Fruit fly (Drosophila melanogaster) whole organism, embryonic: ENCODE measurements around the gene SkpC.

Experiments
- Atf6 ChIP-seq: fragments of 200-800 bp; sonication (Bioruptor generic); IDR thresholded peaks from 2 replicates; pipeline ENCODE4 v1.3.6; 2022; ENCODE audit warnings: missing biosample characterization, missing genetic modification characterization
- Bdp1 ChIP-seq: fragments of 200-800 bp; sonication (Bioruptor generic); optimal IDR thresholded peaks from 3 replicates; lab custom pipeline; 2016; ENCODE audit warnings: missing biosample characterization, missing genetic modification characterization
- CG10209 ChIP-seq: fragments of 200-800 bp; sonication (Bioruptor generic); optimal IDR thresholded peaks from 3 replicates; lab custom pipeline; 2017; ENCODE audit warnings: missing biosample characterization, mild to moderate bottlenecking, missing genetic modification characterization, missing genetic modification reagents
- CG10267 ChIP-seq: fragments of 200-800 bp; sonication (Bioruptor generic); optimal IDR thresholded peaks from 2 replicates; lab custom pipeline; 2018; ENCODE audit warnings: missing biosample characterization, mild to moderate bottlenecking, missing genetic modification characterization, moderate library complexity
- CG11456 ChIP-seq: fragments of 200-800 bp; sonication (Bioruptor generic); IDR thresholded peaks from 3 replicates; pipeline ENCODE4 v1.3.6; 2022; ENCODE audit warnings: missing biosample characterization, missing genetic modification characterization
- CG13424 ChIP-seq: fragments of 200-800 bp; sonication (Bioruptor generic); optimal IDR thresholded peaks from 2 replicates; lab custom pipeline; 2019; ENCODE audit warnings: missing biosample characterization, mild to moderate bottlenecking, missing genetic modification characterization, moderate library complexity
- CG17385 ChIP-seq: fragments of 200-800 bp; sonication (Bioruptor generic); optimal IDR thresholded peaks from 3 replicates; lab custom pipeline; 2018; ENCODE audit warnings: missing biosample characterization, mild to moderate bottlenecking, missing genetic modification characterization
- CG17912 ChIP-seq: fragments of 200-800 bp; sonication (Bioruptor generic); optimal IDR thresholded peaks from 2 replicates; lab custom pipeline; 2018; ENCODE audit warnings: missing biosample characterization, mild to moderate bottlenecking, missing genetic modification characterization
- CG18011 ChIP-seq: fragments of 200-800 bp; sonication (Bioruptor generic); optimal IDR thresholded peaks from 2 replicates; lab custom pipeline; 2017; ENCODE audit warnings: missing biosample characterization, missing genetic modification characterization, mild to moderate bottlenecking, moderate library complexity, missing genotype
- CG31224 ChIP-seq: fragments of 200-800 bp; sonication (Bioruptor generic); IDR thresholded peaks from 2 replicates; pipeline ENCODE4 v1.3.6; 2022; ENCODE audit warnings: missing biosample characterization, missing genetic modification characterization
- CG31388 ChIP-seq: fragments of 200-800 bp; sonication (Bioruptor generic); optimal IDR thresholded peaks from 2 replicates; lab custom pipeline; 2016; ENCODE audit warnings: missing biosample characterization, missing genetic modification characterization
- CG33213 ChIP-seq: fragments of 200-800 bp; sonication (Bioruptor generic); optimal IDR thresholded peaks from 3 replicates; lab custom pipeline; 2016; ENCODE audit warnings: missing biosample characterization, missing genetic modification characterization
- CG3407 ChIP-seq: fragments of 200-800 bp; sonication (Bioruptor generic); optimal IDR thresholded peaks from 2 replicates; lab custom pipeline; 2018; ENCODE audit warnings: missing biosample characterization, mild to moderate bottlenecking, missing genetic modification characterization
- CG34224 ChIP-seq: fragments of 200-800 bp; sonication (Bioruptor generic); IDR thresholded peaks from 3 replicates; pipeline ENCODE4 v1.3.6; 2022; ENCODE audit warnings: missing biosample characterization, missing genetic modification characterization; ENCODE audit not compliant: partially characterized antibody
- CG5180 ChIP-seq: fragments of 200-800 bp; sonication (Bioruptor generic); optimal IDR thresholded peaks from 3 replicates; lab custom pipeline; 2017; ENCODE audit warnings: missing biosample characterization, missing genetic modification characterization, mild to moderate bottlenecking, moderate library complexity, missing genetic modification reagents
- CG8290 ChIP-seq, 3 experiments: fragments of 200-800 bp; sonication (Bioruptor generic); optimal IDR thresholded peaks; 2 replicates each; lab custom pipeline; 2016 to 2019; ENCODE audit warnings: missing biosample characterization in 3 of 3, missing genetic modification characterization in 3 of 3, mild to moderate bottlenecking in 2 of 3, moderate library complexity in 1 of 3
- CG8388 ChIP-seq: fragments of 200-800 bp; sonication (Bioruptor generic); optimal IDR thresholded peaks from 2 replicates; lab custom pipeline; 2019; ENCODE audit warnings: missing biosample characterization, mild to moderate bottlenecking, missing genetic modification characterization, moderate library complexity
- CkIIα-i1 ChIP-seq: fragments of 200-800 bp; sonication (Bioruptor generic); IDR thresholded peaks from 2 replicates; pipeline ENCODE4 v1.3.6; 2022; ENCODE audit warnings: missing biosample characterization, missing genetic modification characterization
- D19B ChIP-seq: fragments of 200-800 bp; sonication (Bioruptor generic); optimal IDR thresholded peaks from 2 replicates; lab custom pipeline; 2017; ENCODE audit warnings: missing biosample characterization, mild to moderate bottlenecking, missing genetic modification characterization
- Dbx ChIP-seq: fragments of 200-800 bp; sonication (Bioruptor generic); IDR thresholded peaks from 3 replicates; pipeline ENCODE4 v1.3.6; 2022; ENCODE audit warnings: missing biosample characterization, missing genetic modification characterization
- Deaf1 ChIP-seq: fragments of 200-800 bp; optimal IDR thresholded peaks from 3 replicates; lab custom pipeline; 2019; ENCODE audit warnings: missing biosample characterization, mild to moderate bottlenecking, missing genetic modification characterization, moderate library complexity
- Dfd ChIP-seq, 2 experiments: fragments of >200 bp; optimal IDR thresholded peaks; 2 replicates each; lab custom pipeline; 2017; ENCODE audit warnings: missing biosample characterization in 2 of 2, missing genetic modification characterization in 2 of 2
- E2f1 ChIP-seq: fragments of 200-800 bp; sonication (Bioruptor generic); IDR thresholded peaks from 2 replicates; pipeline ENCODE4 v1.3.6; 2022; ENCODE audit warnings: missing biosample characterization, missing genetic modification characterization
- E2f2 ChIP-seq: fragments of 200-800 bp; sonication (Bioruptor generic); IDR thresholded peaks from 2 replicates; pipeline ENCODE4 v1.3.6; 2022; ENCODE audit warnings: missing biosample characterization, missing genetic modification characterization
- ERR ChIP-seq: fragments of 200-800 bp; sonication (Bioruptor generic); optimal IDR thresholded peaks from 2 replicates; lab custom pipeline; 2016; ENCODE audit warnings: missing biosample characterization, missing genetic modification characterization
- Hey ChIP-seq: fragments of 200-800 bp; sonication (Bioruptor generic); optimal IDR thresholded peaks from 3 replicates; lab custom pipeline; 2018; ENCODE audit warnings: missing biosample characterization, mild to moderate bottlenecking, missing genetic modification characterization
- MESR4 ChIP-seq: fragments of 200-800 bp; sonication (Bioruptor generic); optimal IDR thresholded peaks from 2 replicates; lab custom pipeline; 2018; ENCODE audit warnings: missing biosample characterization, mild to moderate bottlenecking, missing genetic modification characterization, moderate library complexity
- MTF-1 ChIP-seq: fragments of 200-800 bp; sonication (Bioruptor generic); optimal IDR thresholded peaks from 2 replicates; lab custom pipeline; 2018; ENCODE audit warnings: missing biosample characterization, mild to moderate bottlenecking, missing genetic modification characterization, borderline replicate concordance
- Oli ChIP-seq: fragments of 200-800 bp; sonication (Bioruptor generic); optimal IDR thresholded peaks from 2 replicates; lab custom pipeline; 2018; ENCODE audit warnings: missing biosample characterization, mild to moderate bottlenecking, missing genetic modification characterization, moderate library complexity
- PHDP ChIP-seq: fragments of 200-800 bp; sonication (Bioruptor generic); optimal IDR thresholded peaks from 3 replicates; lab custom pipeline; 2018; ENCODE audit warnings: missing biosample characterization, mild to moderate bottlenecking, missing genetic modification characterization, moderate library complexity
- Rx ChIP-seq: fragments of 200-800 bp; sonication (Bioruptor generic); IDR thresholded peaks from 2 replicates; pipeline ENCODE4 v1.3.6; 2022; ENCODE audit warnings: missing biosample characterization, missing genetic modification characterization
- Vsx1 ChIP-seq: fragments of 200-800 bp; sonication (Bioruptor generic); optimal IDR thresholded peaks from 2 replicates; lab custom pipeline; 2017; ENCODE audit warnings: missing biosample characterization, mild to moderate bottlenecking, missing genetic modification characterization, missing genetic modification reagents
- Xrp1 ChIP-seq: fragments of 200-800 bp; sonication (Bioruptor generic); IDR thresholded peaks from 2 replicates; pipeline ENCODE4 v1.3.6; 2022; ENCODE audit warnings: missing biosample characterization, missing genetic modification characterization
- bigmax ChIP-seq: fragments of 200-800 bp; sonication (Bioruptor generic); optimal IDR thresholded peaks from 2 replicates; lab custom pipeline; 2018; ENCODE audit warnings: missing biosample characterization, mild to moderate bottlenecking, missing genetic modification characterization
- disco-r ChIP-seq: fragments of 200-800 bp; sonication (Bioruptor generic); optimal IDR thresholded peaks from 2 replicates; lab custom pipeline; 2016; ENCODE audit warnings: missing biosample characterization, missing genetic modification characterization
- dysf ChIP-seq: fragments of 200-800 bp; sonication (Bioruptor generic); IDR thresholded peaks from 3 replicates; pipeline ENCODE4 v1.3.6; 2022; ENCODE audit warnings: missing biosample characterization, missing genetic modification characterization
- eyg ChIP-seq: fragments of 200-800 bp; sonication (Bioruptor generic); optimal IDR thresholded peaks from 3 replicates; lab custom pipeline; 2016; ENCODE audit warnings: missing biosample characterization, missing genetic modification characterization
- gfzf ChIP-seq: fragments of 200-800 bp; sonication (Bioruptor generic); optimal IDR thresholded peaks from 2 replicates; lab custom pipeline; 2016; ENCODE audit warnings: missing biosample characterization, mild to moderate bottlenecking, missing genetic modification characterization, moderate library complexity
- hth ChIP-seq: fragments of >200 bp; optimal IDR thresholded peaks from 2 replicates; lab custom pipeline; 2017; ENCODE audit warnings: inconsistent platforms
- nom ChIP-seq: fragments of 200-800 bp; sonication (Bioruptor generic); optimal IDR thresholded peaks from 2 replicates; lab custom pipeline; 2017; ENCODE audit warnings: missing biosample characterization, missing genetic modification characterization, mild to moderate bottlenecking, moderate library complexity, missing genetic modification reagents
- oc ChIP-seq: fragments of 200-800 bp; sonication (Bioruptor generic); optimal IDR thresholded peaks from 2 replicates; lab custom pipeline; 2018; ENCODE audit warnings: missing biosample characterization, mild to moderate bottlenecking, missing genetic modification characterization, moderate library complexity
- pum ChIP-seq: fragments of 200-800 bp; sonication (Bioruptor generic); optimal IDR thresholded peaks from 2 replicates; lab custom pipeline; 2016; ENCODE audit warnings: missing biosample characterization, missing genetic modification characterization
- salm ChIP-seq: fragments of 200-800 bp; sonication (Bioruptor generic); optimal IDR thresholded peaks from 2 replicates; lab custom pipeline; 2018; ENCODE audit warnings: missing biosample characterization, mild to moderate bottlenecking, missing genetic modification characterization
- scrt ChIP-seq: fragments of 200-800 bp; sonication (Bioruptor generic); optimal IDR thresholded peaks from 2 replicates; lab custom pipeline; 2018; ENCODE audit warnings: missing biosample characterization, mild to moderate bottlenecking, missing genetic modification characterization, moderate library complexity
- slou ChIP-seq: fragments of 200-800 bp; sonication (Bioruptor generic); optimal IDR thresholded peaks from 3 replicates; lab custom pipeline; 2016; ENCODE audit warnings: missing biosample characterization, missing genetic modification characterization
- tio ChIP-seq: fragments of 200-800 bp; sonication (Bioruptor generic); optimal IDR thresholded peaks from 2 replicates; lab custom pipeline; 2017; ENCODE audit warnings: missing biosample characterization, missing genetic modification characterization, inconsistent platforms
- twi ChIP-seq: fragments of 200-800 bp; optimal IDR thresholded peaks from 2 replicates; lab custom pipeline; 2019; ENCODE audit warnings: missing biosample characterization, mild to moderate bottlenecking, missing genetic modification characterization, moderate library complexity
- unc-4 ChIP-seq: fragments of 200-800 bp; sonication (Bioruptor generic); IDR thresholded peaks from 2 replicates; pipeline ENCODE4 v1.3.6; 2022; ENCODE audit warnings: missing biosample characterization, missing genetic modification characterization; ENCODE audit not compliant: partially characterized antibody
- zf30C ChIP-seq: fragments of 200-800 bp; sonication (Bioruptor generic); optimal IDR thresholded peaks from 3 replicates; lab custom pipeline; 2018; ENCODE audit warnings: missing biosample characterization, mild to moderate bottlenecking, missing genetic modification characterization
- zfh2 ChIP-seq: fragments of 200-800 bp; sonication (Bioruptor generic); optimal IDR thresholded peaks from 2 replicates; lab custom pipeline; 2016; ENCODE audit warnings: missing biosample characterization, missing genetic modification characterization

SkpC gene

DNA sequence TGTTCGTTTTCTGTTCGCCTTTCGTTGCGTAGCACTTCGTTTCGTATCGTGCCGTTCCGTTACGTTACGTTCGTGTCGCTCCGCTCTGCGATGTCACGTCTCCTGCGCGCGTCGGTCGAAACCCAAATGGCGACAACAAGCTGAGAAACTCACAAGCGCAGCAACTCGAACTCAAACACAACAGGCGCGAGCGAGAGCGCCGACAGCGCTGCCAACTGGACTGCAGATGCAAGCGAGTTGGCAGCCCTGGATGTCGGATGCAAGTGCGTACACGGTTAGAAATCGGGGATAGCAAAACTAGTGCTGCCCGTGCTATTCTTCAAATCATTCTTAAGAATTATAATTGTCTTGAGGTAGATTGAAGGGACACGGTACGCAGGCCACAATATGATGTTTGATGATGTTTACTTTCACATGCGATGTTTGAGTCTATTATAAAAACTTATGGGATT is 32.5 kb downstream of the SkpC start (continued):
- peak; percentile 25 for TF ChIP-seq oc (tag; lab: Kevin White, UChicago)
- TF ChIP-seq CG5180 (GFP tag; lab: Kevin White, UChicago): peak; percentile 99
- TF ChIP-seq CG34224 (GFP tag; lab: Robert Waterston, UW): peak; percentile 53
- peak; percentile 68 for TF ChIP-seq CG13424 (tag; lab: Kevin White, UChicago)
- TF ChIP-seq E2f1: peak; percentile 65
- no peak for TF ChIP-seq hth (lab: Kevin White, UChicago)
- TF ChIP-seq E2f2: peak; percentile 65
- TF ChIP-seq zf30C (GFP tag; lab: Kevin White, UChicago): peak; percentile 99
- peak; percentile 36; the same call in 1 of the 2 replicates for TF ChIP-seq unc-4 (GFP tag; lab: Robert Waterston, UW)
- TF ChIP-seq CG8388 (GFP tag; lab: Kevin White, UChicago): peak; percentile 55
- peak; percentile 21 for TF ChIP-seq MTF-1 (GFP tag; lab: Kevin White, UChicago)
- no peak for TF ChIP-seq scrt (GFP tag; lab: Kevin White, UChicago)
- TF ChIP-seq nom (GFP tag; lab: Kevin White, UChicago): peak; percentile 53
- peak; percentile 95 for TF ChIP-seq Deaf1
- peak; percentile 79 for TF ChIP-seq Xrp1 (GFP tag; lab: Robert Waterston, UW)
- peak; percentile 84 for TF ChIP-seq Dbx (GFP tag; lab: Robert Waterston, UW)
- peak; percentile 58 for TF ChIP-seq Oli (tag; lab: Kevin White, UChicago)
- peak; percentile 75 for TF ChIP-seq pum (GFP tag; lab: Kevin White, UChicago)
- peak; percentile 76 for TF ChIP-seq CG33213 (GFP tag; lab: Kevin White, UChicago)
- peak; percentile 51 for TF ChIP-seq Rx (GFP tag; lab: Robert Waterston, UW)
- TF ChIP-seq Atf6: peak; percentile 73
- peak; percentile 55 for TF ChIP-seq CG17385
- peak; percentile 47 for TF ChIP-seq CG10267
- peak; percentile 76 for TF ChIP-seq CG8290 (GFP tag; optimal IDR thresholded peaks at IDR 0.05; lab: Kevin White, UChicago)
- peak in 1 of 2 experiments; percentile 88 for TF ChIP-seq CG8290 (tag; optimal IDR thresholded peaks at IDR 0.05; lab: Kevin White, UChicago)
- peak; percentile 60 for TF ChIP-seq Bdp1
- TF ChIP-seq PHDP (tag; lab: Kevin White, UChicago): peak; percentile 47
- peak; percentile 85 for TF ChIP-seq CG11456 (GFP tag; lab: Robert Waterston, UW)
- TF ChIP-seq Hey: peak; percentile 31
- peak; percentile 61 for TF ChIP-seq zfh2 (GFP tag; lab: Kevin White, UChicago)
- TF ChIP-seq slou (GFP tag; lab: Kevin White, UChicago): peak; percentile 18
- peak; percentile 78 for TF ChIP-seq dysf
- TF ChIP-seq gfzf (GFP tag; lab: Kevin White, UChicago): peak; percentile 20
- no peak for TF ChIP-seq salm (tag; lab: Kevin White, UChicago)
- peak; percentile 36 for TF ChIP-seq twi (tag; lab: Kevin White, UChicago)
- TF ChIP-seq MESR4 (GFP tag; lab: Kevin White, UChicago): peak; percentile 42
- peak; percentile 2 for TF ChIP-seq CG3407 (GFP tag; lab: Kevin White, UChicago)
- peak; percentile 61 for TF ChIP-seq tio
- peak; percentile 67 for TF ChIP-seq ERR
- peak; percentile 66 for TF ChIP-seq disco-r (GFP tag; lab: Kevin White, UChicago)
- no peak for TF ChIP-seq Dfd (GFP tag; optimal IDR thresholded peaks at IDR 0.05; lab: Kevin White, UChicago)
- peak; percentile 22 for TF ChIP-seq CG17912
- TF ChIP-seq CkIIα-i1: no peak
- TF ChIP-seq bigmax (GFP tag; lab: Kevin White, UChicago): no peak
- peak; percentile 57 for TF ChIP-seq D19B (GFP tag; lab: Kevin White, UChicago)
- TF ChIP-seq CG18011 (GFP tag; lab: Kevin White, UChicago): peak; percentile 37
- TF ChIP-seq eyg: peak; percentile 40
- TF ChIP-seq CG31388: peak; percentile 4
- TF ChIP-seq CG10209 (GFP tag; lab: Kevin White, UChicago): peak; percentile 64
- no peak for TF ChIP-seq CG31224 (GFP tag; lab: Robert Waterston, UW)
- peak; percentile 7 for TF ChIP-seq Vsx1 (GFP tag; lab: Kevin White, UChicago)
